Fruit fly (Drosophila melanogaster) whole organism, embryonic: Measurements from ENCODE around the gene lilli.
A peak's percentile ranks its signal among the peaks of the same experiment; 100 is the strongest.

Source experiments
- ATbp ChIP-seq: fragments of 200-800 bp; sonication (Bioruptor generic); optimal IDR thresholded peaks from 2 replicates; lab custom pipeline; 2017; ENCODE audit warnings: missing biosample characterization, mild to moderate bottlenecking, missing genetic modification characterization, missing genetic modification reagents
- CG10147 ChIP-seq: fragments of 200-800 bp; sonication (Bioruptor generic); optimal IDR thresholded peaks from 2 replicates; lab custom pipeline; 2019; ENCODE audit warnings: missing biosample characterization, mild to moderate bottlenecking, missing genetic modification characterization, moderate library complexity
- CG10267 ChIP-seq: fragments of 200-800 bp; sonication (Bioruptor generic); optimal IDR thresholded peaks from 2 replicates; lab custom pipeline; 2018; ENCODE audit warnings: missing biosample characterization, mild to moderate bottlenecking, missing genetic modification characterization, moderate library complexity
- CG10274 ChIP-seq: fragments of 200-800 bp; sonication (Bioruptor generic); optimal IDR thresholded peaks from 3 replicates; lab custom pipeline; 2017; ENCODE audit warnings: missing biosample characterization, mild to moderate bottlenecking, missing genetic modification characterization
- CG10654 ChIP-seq: fragments of 200-800 bp; sonication (Bioruptor generic); optimal IDR thresholded peaks from 2 replicates; lab custom pipeline; 2016; ENCODE audit warnings: missing biosample characterization, missing genetic modification characterization
- CG11247 ChIP-seq: fragments of 200-800 bp; sonication (Bioruptor generic); IDR thresholded peaks from 2 replicates; pipeline ENCODE4 v1.3.6; 2022; ENCODE audit warnings: missing biosample characterization, missing genetic modification characterization
- CG12219 ChIP-seq: fragments of 200-800 bp; sonication (Bioruptor generic); optimal IDR thresholded peaks from 3 replicates; lab custom pipeline; 2018; ENCODE audit warnings: missing biosample characterization, mild to moderate bottlenecking, missing genetic modification characterization
- CG12299 ChIP-seq: fragments of 200-800 bp; sonication (Bioruptor generic); optimal IDR thresholded peaks from 2 replicates; lab custom pipeline; 2018; ENCODE audit warnings: missing biosample characterization, mild to moderate bottlenecking, missing genetic modification characterization
- CG14050 ChIP-seq: fragments of 200-800 bp; sonication (Bioruptor generic); IDR thresholded peaks from 3 replicates; pipeline ENCODE4 v1.3.6; 2022; ENCODE audit warnings: missing biosample characterization, missing genetic modification characterization
- CG15479 ChIP-seq: fragments of 200-800 bp; sonication (Bioruptor generic); optimal IDR thresholded peaks from 3 replicates; lab custom pipeline; 2019; ENCODE audit warnings: missing biosample characterization, mild to moderate bottlenecking, missing genetic modification characterization, moderate library complexity
- CG1792 ChIP-seq: fragments of 200-800 bp; sonication (Bioruptor generic); optimal IDR thresholded peaks from 2 replicates; lab custom pipeline; 2016; ENCODE audit warnings: missing biosample characterization, missing genetic modification characterization
- CG31441 ChIP-seq: fragments of 200-800 bp; sonication (Bioruptor generic); IDR thresholded peaks from 2 replicates; pipeline ENCODE4 v1.3.6; 2022; ENCODE audit warnings: missing biosample characterization, missing genetic modification characterization
- CG32532 ChIP-seq: fragments of 200-800 bp; sonication (Bioruptor generic); IDR thresholded peaks from 2 replicates; pipeline ENCODE4 v1.3.6; 2022; ENCODE audit warnings: missing biosample characterization, missing genetic modification characterization
- CG32772 ChIP-seq: fragments of 200-800 bp; sonication (Bioruptor generic); IDR thresholded peaks from 2 replicates; pipeline ENCODE4 v1.3.6; 2022; ENCODE audit warnings: missing biosample characterization, missing genetic modification characterization
- CG42726 ChIP-seq: fragments of 200-800 bp; sonication (Bioruptor generic); IDR thresholded peaks from 2 replicates; pipeline ENCODE4 v1.3.6; 2022; ENCODE audit warnings: missing biosample characterization, missing genetic modification characterization; ENCODE audit not compliant: partially characterized antibody
- CG6689 ChIP-seq: fragments of 200-800 bp; sonication (Bioruptor generic); IDR thresholded peaks from 2 replicates; pipeline ENCODE4 v1.3.6; 2022; ENCODE audit warnings: missing biosample characterization, missing genetic modification characterization
- CG8924 ChIP-seq: fragments of 200-800 bp; optimal IDR thresholded peaks from 3 replicates; lab custom pipeline; 2019; ENCODE audit warnings: missing biosample characterization, mild to moderate bottlenecking, missing genetic modification characterization, moderate library complexity
- CG8944 ChIP-seq: fragments of 200-800 bp; sonication (Bioruptor generic); optimal IDR thresholded peaks from 3 replicates; lab custom pipeline; 2016; ENCODE audit warnings: missing biosample characterization, missing genetic modification characterization
- CG9876 ChIP-seq: fragments of 200-800 bp; sonication (Bioruptor generic); optimal IDR thresholded peaks from 2 replicates; lab custom pipeline; 2016; ENCODE audit warnings: missing biosample characterization, missing genetic modification characterization
- Camta ChIP-seq: fragments of 200-800 bp; sonication (Bioruptor generic); optimal IDR thresholded peaks from 2 replicates; lab custom pipeline; 2016; ENCODE audit warnings: missing biosample characterization, missing genetic modification characterization
- CoRest ChIP-seq: fragments of 200-800 bp; sonication (Bioruptor generic); optimal IDR thresholded peaks from 3 replicates; lab custom pipeline; 2018; ENCODE audit warnings: missing biosample characterization, mild to moderate bottlenecking, missing genetic modification characterization, moderate library complexity
- Doc2 ChIP-seq: fragments of 200-800 bp; sonication (Bioruptor generic); IDR thresholded peaks from 2 replicates; pipeline ENCODE4 v1.3.6; 2022; ENCODE audit warnings: missing biosample characterization, missing genetic modification characterization
- Dref ChIP-seq: fragments of 200-800 bp; sonication (Bioruptor generic); IDR thresholded peaks from 2 replicates; pipeline ENCODE4 v1.3.6; 2022; ENCODE audit warnings: missing biosample characterization, missing genetic modification characterization
- Fer2 ChIP-seq: fragments of 200-800 bp; sonication (Bioruptor generic); optimal IDR thresholded peaks from 2 replicates; lab custom pipeline; 2018; ENCODE audit warnings: missing biosample characterization, mild to moderate bottlenecking, missing genetic modification characterization, moderate library complexity
- Fer3 ChIP-seq: fragments of 200-800 bp; sonication (Bioruptor generic); optimal IDR thresholded peaks from 2 replicates; lab custom pipeline; 2018; ENCODE audit warnings: missing biosample characterization, mild to moderate bottlenecking, missing genetic modification characterization, moderate library complexity
- Gug ChIP-seq: fragments of 200-800 bp; sonication (Bioruptor generic); IDR thresholded peaks from 4 replicates; pipeline ENCODE4 v1.3.6; 2022; ENCODE audit warnings: missing biosample characterization, missing genetic modification characterization
- HmgD ChIP-seq: fragments of 200-800 bp; sonication (Bioruptor generic); optimal IDR thresholded peaks from 3 replicates; lab custom pipeline; 2016; ENCODE audit warnings: missing biosample characterization, missing genetic modification characterization
- PHDP ChIP-seq: fragments of 200-800 bp; sonication (Bioruptor generic); optimal IDR thresholded peaks from 3 replicates; lab custom pipeline; 2018; ENCODE audit warnings: missing biosample characterization, mild to moderate bottlenecking, missing genetic modification characterization, moderate library complexity
- Poxn ChIP-seq: fragments of 200-800 bp; sonication (Bioruptor generic); IDR thresholded peaks from 2 replicates; pipeline ENCODE4 v1.3.6; 2022; ENCODE audit warnings: missing biosample characterization, missing genetic modification characterization
- Ptx1 ChIP-seq: fragments of 200-800 bp; sonication (Bioruptor generic); IDR thresholded peaks from 2 replicates; pipeline ENCODE4 v1.3.6; 2022; ENCODE audit warnings: missing biosample characterization, missing genetic modification characterization
- Ravus ChIP-seq: fragments of 200-800 bp; sonication (Bioruptor generic); IDR thresholded peaks from 2 replicates; pipeline ENCODE4 v1.3.6; 2022; ENCODE audit warnings: missing biosample characterization, missing genetic modification characterization
- Rx ChIP-seq: fragments of 200-800 bp; sonication (Bioruptor generic); IDR thresholded peaks from 2 replicates; pipeline ENCODE4 v1.3.6; 2022; ENCODE audit warnings: missing biosample characterization, missing genetic modification characterization
- Spps ChIP-seq: fragments of 200-800 bp; sonication (Bioruptor generic); optimal IDR thresholded peaks from 2 replicates; lab custom pipeline; 2018; ENCODE audit warnings: missing biosample characterization, mild to moderate bottlenecking, missing genetic modification characterization
- Usf ChIP-seq: fragments of 200-800 bp; sonication (Bioruptor generic); optimal IDR thresholded peaks from 2 replicates; lab custom pipeline; 2017; ENCODE audit warnings: missing genotype, missing biosample characterization, missing genetic modification characterization
- az2 ChIP-seq: fragments of 200-800 bp; sonication (Bioruptor generic); optimal IDR thresholded peaks from 3 replicates; lab custom pipeline; 2016; ENCODE audit warnings: missing biosample characterization, missing genetic modification characterization
- bcd ChIP-seq: fragments of 200-800 bp; sonication (Bioruptor generic); optimal IDR thresholded peaks from 2 replicates; lab custom pipeline; 2017; ENCODE audit warnings: missing biosample characterization, mild to moderate bottlenecking, missing genetic modification characterization
- chinmo ChIP-seq: fragments of 200-800 bp; sonication (Bioruptor generic); IDR thresholded peaks from 4 replicates; pipeline ENCODE4 v1.3.6; 2022; ENCODE audit warnings: missing biosample characterization, missing genetic modification characterization; ENCODE audit not compliant: partially characterized antibody
- crol ChIP-seq: fragments of 200-800 bp; sonication (Bioruptor generic); IDR thresholded peaks from 2 replicates; pipeline ENCODE4 v1.3.6; 2022; ENCODE audit warnings: missing biosample characterization, missing genetic modification characterization
- esg ChIP-seq: fragments of 200-800 bp; sonication (Bioruptor generic); conservative IDR thresholded peaks from 2 replicates; pipeline ENCODE4 v1.3.6; 2022; ENCODE audit warnings: missing biosample characterization, missing genetic modification characterization
- gsb ChIP-seq: fragments of 200-800 bp; sonication (Bioruptor generic); IDR thresholded peaks from 2 replicates; pipeline ENCODE4 v1.3.6; 2022; ENCODE audit warnings: missing biosample characterization, missing genetic modification characterization
- h ChIP-seq: fragments of >200 bp; optimal IDR thresholded peaks from 2 replicates; lab custom pipeline; 2017
- inv ChIP-seq: fragments of 200-800 bp; sonication (Bioruptor generic); IDR thresholded peaks from 2 replicates; pipeline ENCODE4 v1.3.6; 2022; ENCODE audit warnings: missing biosample characterization, missing genetic modification characterization; ENCODE audit not compliant: partially characterized antibody
- nerfin-1 ChIP-seq: fragments of 200-800 bp; sonication (Bioruptor generic); optimal IDR thresholded peaks from 3 replicates; lab custom pipeline; 2019; ENCODE audit warnings: missing biosample characterization, mild to moderate bottlenecking, missing genetic modification characterization, moderate library complexity
- odd ChIP-seq: fragments of 200-800 bp; sonication (Bioruptor generic); optimal IDR thresholded peaks from 2 replicates; lab custom pipeline; 2017; ENCODE audit warnings: missing biosample characterization, mild to moderate bottlenecking, missing genetic modification characterization
- pnt ChIP-seq: fragments of 200-800 bp; sonication (Bioruptor generic); optimal IDR thresholded peaks from 3 replicates; lab custom pipeline; 2016; ENCODE audit warnings: missing biosample characterization, missing genetic modification characterization
- ranshi ChIP-seq: fragments of 200-800 bp; sonication (Bioruptor generic); IDR thresholded peaks from 2 replicates; pipeline ENCODE4 v1.3.6; 2022; ENCODE audit warnings: missing biosample characterization, missing genetic modification characterization
- repo ChIP-seq: fragments of 200-800 bp; sonication (Bioruptor generic); optimal IDR thresholded peaks from 2 replicates; lab custom pipeline; 2016; ENCODE audit warnings: missing biosample characterization, missing genetic modification characterization
- scrt ChIP-seq: fragments of 200-800 bp; sonication (Bioruptor generic); optimal IDR thresholded peaks from 2 replicates; lab custom pipeline; 2018; ENCODE audit warnings: missing biosample characterization, mild to moderate bottlenecking, missing genetic modification characterization, moderate library complexity
- tgo ChIP-seq: fragments of 200-800 bp; sonication (Bioruptor generic); IDR thresholded peaks from 3 replicates; pipeline ENCODE4 v1.3.6; 2022; ENCODE audit warnings: missing biosample characterization, missing genetic modification characterization
- wor ChIP-seq: fragments of 200-800 bp; sonication (Bioruptor generic); IDR thresholded peaks from 2 replicates; pipeline ENCODE4 v1.3.6; 2022; ENCODE audit warnings: missing biosample characterization, missing genetic modification characterization
- zfh2 ChIP-seq: fragments of 200-800 bp; sonication (Bioruptor generic); optimal IDR thresholded peaks from 2 replicates; lab custom pipeline; 2016; ENCODE audit warnings: missing biosample characterization, missing genetic modification characterization

The lilli gene

DNA sequence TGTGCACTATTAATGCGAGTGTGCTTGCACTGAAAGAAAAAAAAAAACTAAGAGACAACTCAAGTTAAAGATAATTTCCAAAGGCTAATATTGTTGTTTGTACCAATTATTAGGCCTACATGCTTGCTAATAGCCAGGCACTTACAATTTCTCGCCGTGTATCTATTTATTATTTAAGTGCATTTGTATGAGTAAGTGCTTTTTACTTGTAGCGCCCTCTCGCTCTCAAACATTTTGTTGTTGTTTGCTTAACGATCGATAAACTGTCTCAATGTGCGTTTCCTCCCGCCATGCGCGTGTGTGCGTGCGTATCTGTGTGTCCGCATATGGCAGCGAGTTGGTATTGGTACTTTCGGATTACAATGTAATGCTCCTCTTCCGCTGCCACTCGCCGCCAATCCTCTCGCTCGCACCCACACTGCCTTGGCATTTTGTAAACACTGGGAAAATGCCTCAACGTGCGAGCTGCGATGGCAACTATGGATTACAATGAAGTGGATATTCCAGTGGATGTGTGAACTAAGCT is 11.4 kb downstream of the lilli start (continued):
- TF ChIP-seq odd (GFP tag; lab: Kevin White, UChicago) (peak; percentile 56), ATbp (GFP tag; lab: Kevin White, UChicago) (peak; percentile 85), az2 (GFP tag; lab: Kevin White, UChicago) (peak; percentile 89), CG8944 (GFP tag; lab: Kevin White, UChicago) (peak; percentile 87), CG10274 (GFP tag; lab: Kevin White, UChicago) (peak; percentile 20), CoRest (tag; lab: Kevin White, UChicago) (peak; percentile 70), Ptx1 (peak; percentile 90), CG14050 (GFP tag; lab: Robert Waterston, UW) (peak; percentile 80), CG6689 (GFP tag; lab: Robert Waterston, UW) (peak; percentile 86), Doc2 (peak; percentile 22; the same call in 1 of the 2 replicates), Poxn (GFP tag; lab: Robert Waterston, UW) (no peak), nerfin-1 (tag; lab: Kevin White, UChicago) (peak; percentile 82), h (lab: Kevin White, UChicago) (no peak), bcd (peak; percentile 73), crol (peak; percentile 61), CG32532 (GFP tag; lab: Robert Waterston, UW) (peak; percentile 49; the same call in 1 of the 2 replicates), CG9876 (peak; percentile 79), pnt (GFP tag; lab: Kevin White, UChicago) (peak; percentile 92), CG10267 (peak; percentile 56), CG11247 (GFP tag; lab: Robert Waterston, UW) (peak; percentile 76), Dref (GFP tag; lab: Robert Waterston, UW) (no peak), Usf (GFP tag; lab: Kevin White, UChicago) (no peak), esg (peak; percentile 83), chinmo (GFP tag; lab: Robert Waterston, UW) (0 out of 4 replicates have a peak, but pooled peaks have one; percentile 41), Spps (tag; lab: Kevin White, UChicago) (peak; percentile 7), CG15479 (GFP tag; lab: Kevin White, UChicago) (no peak), CG10147 (GFP tag; lab: Kevin White, UChicago) (peak; percentile 28), PHDP (peak; percentile 83), CG10654 (peak; percentile 82), tgo (GFP tag; lab: Robert Waterston, UW) (peak; percentile 84), inv (no peak), ranshi (GFP tag; lab: Robert Waterston, UW) (peak; percentile 83; the same call in 1 of the 2 replicates), gsb (GFP tag; lab: Robert Waterston, UW) (no peak), Rx (peak; percentile 83), Ravus (GFP tag; lab: Robert Waterston, UW) (no peak), zfh2 (peak; percentile 34), CG12219 (GFP tag; lab: Kevin White, UChicago) (peak; percentile 60), CG12299 (tag; lab: Kevin White, UChicago) (no peak), HmgD (GFP tag; lab: Kevin White, UChicago) (peak; percentile 55), scrt (GFP tag; lab: Kevin White, UChicago) (peak; percentile 25), Gug (GFP tag; lab: Robert Waterston, UW) (peak; percentile 89), Fer2 (tag; lab: Kevin White, UChicago) (no peak), wor (peak; percentile 70), Camta (GFP tag; lab: Kevin White, UChicago) (peak; percentile 84), CG8924 (peak; percentile 74), CG32772 (GFP tag; lab: Robert Waterston, UW) (peak; percentile 85), repo (peak; percentile 72), CG1792 (GFP tag; lab: Kevin White, UChicago) (peak; percentile 78), Fer3 (tag; lab: Kevin White, UChicago) (peak; percentile 48), CG31441 (GFP tag; lab: Robert Waterston, UW) (peak; percentile 79), CG42726 (no peak)
